Worm (Caenorhabditis elegans) whole organism, early embryonic: Measurements from ENCODE around the gene fbxb-97.

Source experiments
- B0310.2 ChIP-seq: sonication (generic microtip); optimal IDR thresholded peaks from 2 replicates; lab custom pipeline; 2016; ENCODE audit warnings: mild to moderate bottlenecking, missing genetic modification characterization, missing compliant biosample characterization
- ama-1 ChIP-seq: fragments of 150-350 bp; optimal IDR thresholded peaks from 2 replicates; lab custom pipeline; 2014
- ceh-13 ChIP-seq: fragments of 200-800 bp; sonication (Bioruptor generic); optimal IDR thresholded peaks from 2 replicates; lab custom pipeline; 2018; ENCODE audit warnings: mild to moderate bottlenecking, missing genetic modification characterization, missing compliant biosample characterization
- ceh-36 ChIP-seq: sonication (generic microtip); optimal IDR thresholded peaks from 2 replicates; lab custom pipeline; 2016; ENCODE audit warnings: missing genetic modification characterization, inconsistent platforms, missing compliant biosample characterization
- ets-7 ChIP-seq: sonication (generic microtip); optimal IDR thresholded peaks from 2 replicates; lab custom pipeline; 2016; ENCODE audit warnings: missing genotype, missing genetic modification characterization, missing compliant biosample characterization
- flt-1 ChIP-seq: fragments of 200-800 bp; sonication (Bioruptor generic); IDR thresholded peaks from 2 replicates; pipeline ENCODE4 v1.3.6; 2022; ENCODE audit warnings: missing genetic modification characterization, missing compliant biosample characterization
- hmg-4 ChIP-seq: fragments of 200-800 bp; sonication (Bioruptor generic); optimal IDR thresholded peaks from 2 replicates; lab custom pipeline; 2018; ENCODE audit warnings: mild to moderate bottlenecking, missing genetic modification characterization, missing compliant biosample characterization
- pes-1 ChIP-seq: fragments of 200-800 bp; sonication (Bioruptor generic); IDR thresholded peaks from 2 replicates; pipeline ENCODE4 v1.3.6; 2022; ENCODE audit warnings: missing genetic modification reagents, missing genetic modification characterization, missing compliant biosample characterization
- tbx-11 ChIP-seq: fragments of 200-800 bp; sonication (Bioruptor generic); IDR thresholded peaks from 2 replicates; pipeline ENCODE4 v1.3.6; 2022; ENCODE audit warnings: missing genetic modification characterization, missing compliant biosample characterization
- tra-4 ChIP-seq: sonication (generic microtip); optimal IDR thresholded peaks from 2 replicates; lab custom pipeline; 2017; ENCODE audit warnings: missing genetic modification characterization, missing compliant biosample characterization

DNA sequence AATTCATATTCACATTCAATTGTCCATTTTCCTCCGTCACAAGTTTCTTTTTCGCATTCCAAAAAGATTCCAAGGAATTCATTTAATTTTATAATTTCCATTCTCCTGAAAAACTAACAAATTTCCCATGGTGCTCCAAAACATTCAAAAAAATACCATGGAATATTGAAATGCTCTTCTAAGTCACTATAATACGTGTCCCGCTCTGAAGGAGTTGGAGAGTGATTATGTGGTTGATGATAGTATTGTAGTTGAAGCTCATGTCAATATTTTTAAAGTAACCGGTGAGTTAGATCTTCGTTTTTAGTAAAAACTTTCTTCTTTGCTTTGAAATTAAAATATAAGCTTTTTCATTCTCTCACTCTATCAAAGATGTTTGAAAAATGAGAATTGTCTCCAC, 42.7 kb upstream of the fbxb-97 start, which contains the start of gene math-9:
- TF ChIP-seq B0310.2 (tag; lab: Kevin White, UChicago) = no peak
- TF ChIP-seq ama-1 (lab: Kevin White, UChicago) = no peak
- no peak for TF ChIP-seq ceh-36 (tag; lab: Kevin White, UChicago)
- no peak for TF ChIP-seq tbx-11
- no peak for TF ChIP-seq flt-1 (GFP tag; lab: Robert Waterston, UW)
- no peak for TF ChIP-seq ets-7
- no peak for TF ChIP-seq hmg-4 (GFP tag; lab: Kevin White, UChicago)
- no peak for TF ChIP-seq tra-4 (tag; lab: Kevin White, UChicago)
- TF ChIP-seq pes-1 (GFP tag; lab: Robert Waterston, UW) = no peak
- no peak for TF ChIP-seq ceh-13 (GFP tag; lab: Kevin White, UChicago)
